Worm (Caenorhabditis elegans) whole organism, mixed stage, embryonic: ENCODE measurements around the gene rap-2.
"Not testable (repeated sequence)": the region's sequence is repeated elsewhere in the genome, so short reads cannot be mapped to it uniquely, and the experiment has no call there.

Source experiments
- bed-3 ChIP-seq: fragments of 200-800 bp; sonication (Bioruptor generic); optimal IDR thresholded peaks from 3 replicates; lab custom pipeline; 2018; ENCODE audit warnings: mild to moderate bottlenecking, missing genetic modification characterization, moderate library complexity, missing compliant biosample characterization
- blmp-1 ChIP-seq: fragments of 150-350 bp; optimal IDR thresholded peaks from 2 replicates; lab custom pipeline; 2014; ENCODE audit warnings: missing biosample characterization, missing genetic modification characterization
- ceh-39 ChIP-seq: fragments of 150-350 bp; optimal IDR thresholded peaks from 2 replicates; lab custom pipeline; 2014; ENCODE audit warnings: missing biosample characterization, missing genetic modification characterization
- ceh-43 ChIP-seq: fragments of 200-800 bp; sonication (Bioruptor generic); optimal IDR thresholded peaks from 2 replicates; lab custom pipeline; 2018; ENCODE audit warnings: mild to moderate bottlenecking, missing genetic modification characterization, moderate library complexity, missing compliant biosample characterization
- ceh-83 ChIP-seq: fragments of 200-800 bp; sonication (Bioruptor generic); optimal IDR thresholded peaks from 2 replicates; lab custom pipeline; 2018; ENCODE audit warnings: mild to moderate bottlenecking, missing genetic modification characterization, missing compliant biosample characterization
- ces-1 ChIP-seq: fragments of 150-350 bp; optimal IDR thresholded peaks from 2 replicates; lab custom pipeline; 2014; ENCODE audit warnings: missing biosample characterization, missing genetic modification reagents, missing genetic modification characterization
- cnd-1 ChIP-seq: fragments of 200-800 bp; sonication (Bioruptor generic); optimal IDR thresholded peaks from 2 replicates; lab custom pipeline; 2018; ENCODE audit warnings: mild to moderate bottlenecking, missing genetic modification characterization, missing compliant biosample characterization
- drap-1 ChIP-seq: fragments of 200-800 bp; sonication (Bioruptor generic); optimal IDR thresholded peaks from 3 replicates; lab custom pipeline; 2018; ENCODE audit warnings: mild to moderate bottlenecking, missing genetic modification characterization, missing compliant biosample characterization
- elt-1 ChIP-seq: sonication (generic microtip); optimal IDR thresholded peaks from 2 replicates; lab custom pipeline; 2017; ENCODE audit warnings: missing genetic modification characterization, mild to moderate bottlenecking, missing compliant biosample characterization, antibody characterized with exemption, moderate library complexity, borderline replicate concordance; ENCODE audit not compliant: insufficient read depth
- elt-3 ChIP-seq: fragments of 150-350 bp; optimal IDR thresholded peaks from 2 replicates; lab custom pipeline; 2014; ENCODE audit warnings: missing biosample characterization, missing genetic modification characterization
- flh-1 ChIP-seq: fragments of 200-800 bp; sonication (Bioruptor generic); optimal IDR thresholded peaks from 2 replicates; lab custom pipeline; 2018; ENCODE audit warnings: mild to moderate bottlenecking, missing genetic modification characterization, moderate library complexity, missing compliant biosample characterization
- ham-2 ChIP-seq: fragments of 200-800 bp; sonication (Bioruptor generic); optimal IDR thresholded peaks from 2 replicates; lab custom pipeline; 2018; ENCODE audit warnings: mild to moderate bottlenecking, missing genetic modification characterization, missing compliant biosample characterization
- hlh-1 ChIP-seq: fragments of 150-350 bp; optimal IDR thresholded peaks from 2 replicates; lab custom pipeline; 2014; ENCODE audit warnings: missing biosample characterization, missing genetic modification reagents, missing genetic modification characterization
- lin-13 ChIP-seq: fragments of 150-350 bp; optimal IDR thresholded peaks from 2 replicates; lab custom pipeline; 2014; ENCODE audit warnings: missing biosample characterization, missing genetic modification characterization
- lin-32 ChIP-seq: fragments of 200-800 bp; sonication (Bioruptor generic); optimal IDR thresholded peaks from 2 replicates; lab custom pipeline; 2018; ENCODE audit warnings: mild to moderate bottlenecking, missing genetic modification characterization, missing compliant biosample characterization
- lsy-2 ChIP-seq: fragments of 150-350 bp; optimal IDR thresholded peaks from 2 replicates; lab custom pipeline; 2014; ENCODE audit warnings: missing biosample characterization, missing genetic modification characterization
- mab-5 ChIP-seq: fragments of 150-350 bp; optimal IDR thresholded peaks from 2 replicates; lab custom pipeline; 2014; ENCODE audit warnings: missing biosample characterization, missing genetic modification characterization
- mep-1 ChIP-seq: fragments of 150-350 bp; optimal IDR thresholded peaks from 2 replicates; lab custom pipeline; 2017; ENCODE audit warnings: missing biosample characterization, missing genetic modification reagents, missing genetic modification characterization, inconsistent platforms
- mls-2 ChIP-seq: sonication (generic microtip); optimal IDR thresholded peaks from 2 replicates; lab custom pipeline; 2016; ENCODE audit warnings: mild to moderate bottlenecking, missing genetic modification characterization, moderate library complexity, missing compliant biosample characterization
- nhr-12 ChIP-seq: fragments of 150-350 bp; optimal IDR thresholded peaks from 2 replicates; lab custom pipeline; 2014; ENCODE audit warnings: missing biosample characterization, missing genetic modification characterization
- nhr-2 ChIP-seq: fragments of 150-350 bp; optimal IDR thresholded peaks from 2 replicates; lab custom pipeline; 2014; ENCODE audit warnings: missing biosample characterization, missing genetic modification characterization
- nhr-28 ChIP-seq: fragments of 150-350 bp; optimal IDR thresholded peaks from 2 replicates; lab custom pipeline; 2014; ENCODE audit warnings: missing biosample characterization, missing genetic modification characterization
- nhr-76 ChIP-seq: sonication (generic microtip); optimal IDR thresholded peaks from 2 replicates; lab custom pipeline; 2017; ENCODE audit warnings: missing biosample characterization, missing genetic modification characterization
- pha-4 ChIP-seq: fragments of 150-350 bp; optimal IDR thresholded peaks from 2 replicates; lab custom pipeline; 2018; ENCODE audit warnings: missing biosample characterization, missing genetic modification reagents, missing genetic modification characterization
- sem-2 ChIP-seq: fragments of 200-800 bp; sonication (Bioruptor generic); optimal IDR thresholded peaks from 2 replicates; lab custom pipeline; 2018; ENCODE audit warnings: mild to moderate bottlenecking, missing genetic modification characterization, missing compliant biosample characterization
- snpc-4 ChIP-seq: fragments of 150-350 bp; optimal IDR thresholded peaks from 2 replicates; lab custom pipeline; 2014; ENCODE audit warnings: missing biosample characterization, missing genetic modification characterization
- sptf-1 ChIP-seq: sonication (generic microtip); optimal IDR thresholded peaks from 2 replicates; lab custom pipeline; 2017; ENCODE audit warnings: mild to moderate bottlenecking, missing genetic modification characterization, moderate library complexity, missing compliant biosample characterization
- tbx-8 ChIP-seq: fragments of 200-800 bp; sonication (Bioruptor generic); optimal IDR thresholded peaks from 2 replicates; lab custom pipeline; 2018; ENCODE audit warnings: mild to moderate bottlenecking, missing genetic modification characterization, moderate library complexity, missing compliant biosample characterization
- unc-62 ChIP-seq: fragments of 150-350 bp; optimal IDR thresholded peaks from 2 replicates; lab custom pipeline; 2014; ENCODE audit warnings: missing biosample characterization, missing genetic modification reagents, missing genetic modification characterization
- zip-8 ChIP-seq: fragments of 150-350 bp; optimal IDR thresholded peaks from 2 replicates; lab custom pipeline; 2014; ENCODE audit warnings: missing biosample characterization, missing genetic modification characterization
- ztf-11 ChIP-seq: fragments of 150-350 bp; optimal IDR thresholded peaks from 2 replicates; lab custom pipeline; 2014; ENCODE audit warnings: missing biosample characterization, missing genetic modification characterization

Gene rap-2

DNA sequence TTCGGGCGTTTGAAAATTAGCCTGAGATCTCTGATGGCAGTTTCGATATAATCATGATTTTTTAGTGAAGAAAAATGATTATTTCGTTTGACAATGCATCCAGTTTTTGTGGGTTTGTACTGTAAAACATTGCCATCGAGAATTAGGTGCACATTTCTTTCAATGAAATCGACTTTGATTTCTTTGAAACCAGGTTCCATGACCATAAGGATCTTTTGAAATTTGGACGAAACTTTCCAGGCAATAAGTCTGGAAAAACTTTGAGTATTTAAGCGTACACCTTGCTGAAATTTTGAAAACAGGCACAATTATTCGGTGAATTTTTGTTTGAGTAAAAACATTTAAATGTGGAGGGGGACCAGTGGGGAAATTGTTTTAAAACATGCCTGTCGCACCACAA is 12.2 kb downstream of the rap-2 start:
- TF ChIP-seq flh-1 (no peak), elt-3 (tag; lab: Kevin White, UChicago) (no peak), ceh-39 (no peak), lsy-2 (tag; lab: Kevin White, UChicago) (no peak), zip-8 (no peak), cnd-1 (tag; lab: Kevin White, UChicago) (no peak)

ce11 chrV:15048107-15048506 is 15.8 kb downstream of the rap-2 start, which contains the start of gene sdc-3:
Gene sdc-3, minus strand, starts transcription at chrV:15048207.
- TF ChIP-seq lin-13 (tag; lab: Kevin White, UChicago) (no peak), nhr-2 (tag; lab: Kevin White, UChicago) (no peak), mls-2 (tag; lab: Kevin White, UChicago) (no peak)

ce11 chrV:15036769-15037168 is 27.1 kb downstream of the rap-2 start, which contains the start of gene melo-3:
Gene melo-3, minus strand, starts transcription at chrV:15036869.
- TF ChIP-seq snpc-4; hlh-1 (tag; lab: Kevin White, UChicago); ces-1 (GFP tag; lab: Kevin White, UChicago): not testable (repeated sequence)

ce11 chrV:15031373-15031772 is 32.5 kb downstream of the rap-2 start, which contains the start of gene cng-1:
Gene cng-1, minus strand, starts transcription at chrV:15031473.
- not testable (repeated sequence) for TF ChIP-seq zip-8; flh-1; mab-5 (tag; lab: Kevin White, UChicago)

- TF ChIP-seq sem-2 (GFP tag; lab: Kevin White, UChicago) (no peak), pha-4 (tag; lab: Kevin White, UChicago) (no peak), unc-62 (GFP tag; lab: Kevin White, UChicago) (no peak), zip-8 (no peak), lsy-2 (tag; lab: Kevin White, UChicago) (no peak), ham-2 (GFP tag; lab: Kevin White, UChicago) (no peak), ztf-11 (no peak), nhr-2 (tag; lab: Kevin White, UChicago) (peak; percentile 2), bed-3 (GFP tag; lab: Kevin White, UChicago) (no peak), ces-1 (GFP tag; lab: Kevin White, UChicago) (no peak), ceh-43 (GFP tag; lab: Kevin White, UChicago) (peak; percentile 35), nhr-12 (no peak), sptf-1 (tag; lab: Kevin White, UChicago) (no peak), tbx-8 (no peak), ceh-39 (peak; percentile 36), lin-32 (GFP tag; lab: Kevin White, UChicago) (no peak), mep-1 (tag; lab: Kevin White, UChicago) (peak; percentile 28), cnd-1 (tag; lab: Kevin White, UChicago) (no peak), drap-1 (GFP tag; lab: Kevin White, UChicago) (peak; percentile 61), snpc-4 (no peak), lin-13 (tag; lab: Kevin White, UChicago) (no peak)
Measured at ce11 chrV:15028896-15029519, 34.9 kb downstream of the rap-2 start, which contains the start of gene F14H8.8. Gene F14H8.8, plus strand, starts transcription at chrV:15029469.

ce11 chrV:15023544-15023943 is 40.3 kb downstream of the rap-2 start, which contains the start of gene F14H8.4:
Gene F14H8.4, plus strand, starts transcription at chrV:15023844.
- TF ChIP-seq blmp-1 (tag; lab: Kevin White, UChicago): no peak
- TF ChIP-seq lin-13 (tag; lab: Kevin White, UChicago): no peak
- TF ChIP-seq zip-8: no peak
- no peak for TF ChIP-seq elt-3 (tag; lab: Kevin White, UChicago)
- TF ChIP-seq nhr-76 (tag; lab: Kevin White, UChicago): no peak
- TF ChIP-seq ceh-83 (GFP tag; lab: Kevin White, UChicago): no peak
- TF ChIP-seq elt-1: no peak
- no peak for TF ChIP-seq ceh-43 (GFP tag; lab: Kevin White, UChicago)
- TF ChIP-seq nhr-2 (tag; lab: Kevin White, UChicago): no peak
- TF ChIP-seq nhr-28 (tag; lab: Kevin White, UChicago): no peak
